Worm (Caenorhabditis elegans): ENCODE results near the gene hsp-25.

DNA sequence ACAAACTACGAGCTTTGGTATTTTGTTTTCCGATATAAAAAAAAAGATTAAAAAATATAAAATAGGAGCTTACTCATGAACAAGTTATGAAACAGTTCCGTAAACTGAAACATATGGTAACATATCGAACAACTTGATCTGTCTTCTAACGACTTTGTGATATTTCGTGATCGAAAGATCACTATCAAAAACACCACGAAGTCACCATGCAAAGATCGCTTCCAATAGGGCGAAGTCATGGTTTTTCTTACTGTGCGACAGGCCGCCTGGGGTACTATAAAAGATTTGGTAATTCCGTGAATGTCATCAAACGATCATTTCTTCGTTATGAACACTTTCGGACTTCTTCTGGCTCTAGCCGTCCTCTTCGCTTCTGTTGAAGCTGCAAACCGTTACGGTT is 43.2 kb upstream of the hsp-25 start, which contains the start of gene C45B2.3:
- TF ChIP-seq mel-28 (tag; optimal IDR thresholded peaks at IDR 0.05; ENCODE audit: borderline replicate concordance) (no peak), unc-130 (GFP tag; optimal IDR thresholded peaks at IDR 0.05) (no peak), ekl-4 (GFP tag; IDR thresholded peaks at IDR 0.05) (no peak), rpc-1 (optimal IDR thresholded peaks at IDR 0.05) (no peak), rpc-1 (tag; optimal IDR thresholded peaks at IDR 0.05) (no peak), hmg-1.2 (GFP tag; IDR thresholded peaks at IDR 0.05) (no peak), aptf-2 (GFP tag; conservative IDR thresholded peaks at IDR 0.05) (no peak), ceh-58 (GFP tag; IDR thresholded peaks at IDR 0.05) (no peak), F49E8.2 (tag; optimal IDR thresholded peaks at IDR 0.05; ENCODE audit: insufficient read depth) (no peak), hrde-1 (tag; optimal IDR thresholded peaks at IDR 0.05; ENCODE audit: borderline replicate concordance) (no peak), ztf-26 (tag; optimal IDR thresholded peaks at IDR 0.05) (no peak)
